Worm (Caenorhabditis elegans) whole organism, L2 larva: ENCODE results near the gene Y53C12A.3.

Experiments used
- blmp-1 ChIP-seq: sonication (generic microtip); optimal IDR thresholded peaks from 2 replicates; lab custom pipeline; 2017; ENCODE audit warnings: missing genetic modification characterization, mild to moderate bottlenecking, missing compliant biosample characterization, antibody characterized with exemption, moderate library complexity; ENCODE audit not compliant: insufficient read depth
- ceh-16 ChIP-seq: fragments of 150-350 bp; optimal IDR thresholded peaks from 2 replicates; lab custom pipeline; 2014; ENCODE audit warnings: missing biosample characterization, missing genetic modification characterization
- elt-1 ChIP-seq: fragments of 150-350 bp; optimal IDR thresholded peaks from 2 replicates; lab custom pipeline; 2014; ENCODE audit warnings: missing biosample characterization, missing genetic modification characterization
- nhr-6 ChIP-seq: fragments of 150-350 bp; optimal IDR thresholded peaks from 2 replicates; lab custom pipeline; 2014; ENCODE audit warnings: missing biosample characterization, missing genetic modification characterization
- sma-3 ChIP-seq: sonication (generic microtip); optimal IDR thresholded peaks from 2 replicates; lab custom pipeline; 2016; ENCODE audit warnings: missing genetic modification reagents, missing genetic modification characterization, missing compliant biosample characterization
- snpc-4 ChIP-seq: fragments of 150-350 bp; optimal IDR thresholded peaks from 2 replicates; lab custom pipeline; 2014; ENCODE audit warnings: missing biosample characterization, missing genetic modification characterization
- unc-62 ChIP-seq: fragments of 150-350 bp; optimal IDR thresholded peaks from 2 replicates; lab custom pipeline; 2014; ENCODE audit warnings: missing biosample characterization, missing genetic modification reagents, missing genetic modification characterization
- ztf-11 ChIP-seq: sonication (generic microtip); optimal IDR thresholded peaks from 2 replicates; lab custom pipeline; 2017; ENCODE audit warnings: missing biosample characterization, missing genetic modification characterization

DNA sequence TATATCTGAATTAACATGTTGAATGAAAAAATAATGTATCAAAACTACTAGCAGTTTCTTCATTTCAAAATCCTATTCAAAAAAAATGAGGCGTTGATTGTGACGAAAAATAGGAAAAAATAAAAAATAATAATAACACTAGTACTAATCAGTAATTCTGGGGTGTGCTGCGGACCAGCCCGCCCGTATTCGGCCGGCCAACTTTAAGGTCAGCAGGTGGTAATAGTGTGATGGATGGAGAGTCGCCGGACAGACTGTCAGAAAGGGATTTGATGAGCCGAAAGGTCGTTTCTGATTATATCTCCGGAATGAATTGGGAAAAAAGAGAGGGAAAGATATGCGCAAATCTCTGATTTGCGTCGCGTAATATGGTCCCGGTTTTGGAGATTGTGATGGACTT lies 18.4 kb upstream of the Y53C12A.3 start, which contains the start of gene cutl-2:
- TF ChIP-seq unc-62 (GFP tag; lab: Kevin White, UChicago) (no peak), ceh-16 (tag; lab: Kevin White, UChicago) (no peak), nhr-6 (tag; lab: Kevin White, UChicago) (no peak), snpc-4 (tag; lab: Kevin White, UChicago) (no peak), blmp-1 (tag; lab: Kevin White, UChicago) (no peak), sma-3 (no peak), elt-1 (tag; lab: Kevin White, UChicago) (no peak), ztf-11 (tag; lab: Kevin White, UChicago) (no peak)
